Fruit fly (Drosophila melanogaster): ENCODE results near the gene Tpr2.

DNA sequence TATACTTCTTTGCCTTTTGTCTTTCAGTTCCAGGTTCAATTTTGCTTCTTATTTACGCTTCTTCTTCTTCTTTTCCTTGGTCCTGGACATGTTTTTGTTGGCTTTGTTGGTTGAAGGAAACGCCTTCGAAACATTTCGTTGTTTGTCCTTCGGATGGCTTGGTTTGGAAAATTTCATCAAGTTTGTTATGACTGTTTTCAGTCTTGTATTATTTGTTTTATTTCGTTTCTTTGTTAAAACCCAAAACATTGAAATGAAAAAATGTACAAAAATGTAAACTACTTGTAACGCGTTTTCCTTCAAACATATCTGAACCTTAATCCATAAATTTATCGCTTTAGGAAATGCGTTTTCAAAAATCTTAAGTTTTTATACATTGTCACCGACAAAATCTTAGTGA is 50.9 kb downstream of the Tpr2 start, which contains the start of gene CG31816:
- TF ChIP-seq CG9948 (tag; optimal IDR thresholded peaks at IDR 0.05) (no peak), CG15710 (tag; optimal IDR thresholded peaks at IDR 0.05) (no peak), fd96Ca (GFP tag; IDR thresholded peaks at IDR 0.05) (no peak), CG10348 (GFP tag; IDR thresholded peaks at IDR 0.05) (no peak), CG13204 (GFP tag; optimal IDR thresholded peaks at IDR 0.05) (no peak), Pif1B (GFP tag; optimal IDR thresholded peaks at IDR 0.05) (no peak), Ets98B (GFP tag; IDR thresholded peaks at IDR 0.05) (no peak), EcR (GFP tag; optimal IDR thresholded peaks at IDR 0.05) (no peak), gl (tag; optimal IDR thresholded peaks at IDR 0.05) (no peak), rn (GFP tag; IDR thresholded peaks at IDR 0.05) (no peak), CG34367 (tag; optimal IDR thresholded peaks at IDR 0.05) (no peak), CG14655 (GFP tag; optimal IDR thresholded peaks at IDR 0.05) (no peak), CG12605 (GFP tag; IDR thresholded peaks at IDR 0.05) (no peak), Pif1A (GFP tag; optimal IDR thresholded peaks at IDR 0.05) (no peak)
